Fruit fly (Drosophila melanogaster) whole organism, prepupa: ENCODE results near the gene CG14374.

ENCODE experiments used
- Blimp-1 ChIP-seq: fragments of 200-800 bp; sonication (Bioruptor generic); optimal IDR thresholded peaks from 3 replicates; lab custom pipeline; 2017; ENCODE audit warnings: missing biosample characterization, missing genetic modification characterization, mild to moderate bottlenecking, moderate library complexity, missing genetic modification reagents
- CG16779 ChIP-seq: fragments of 200-800 bp; sonication (Bioruptor generic); optimal IDR thresholded peaks from 3 replicates; lab custom pipeline; 2017; ENCODE audit warnings: missing biosample characterization, mild to moderate bottlenecking, missing genetic modification characterization
- CG3919 ChIP-seq: fragments of 200-800 bp; sonication (Bioruptor generic); optimal IDR thresholded peaks from 3 replicates; lab custom pipeline; 2016; ENCODE audit warnings: missing biosample characterization, missing genetic modification characterization
- Met ChIP-seq: fragments of 200-800 bp; sonication (Bioruptor generic); optimal IDR thresholded peaks from 3 replicates; lab custom pipeline; 2016; ENCODE audit warnings: missing biosample characterization, missing genetic modification characterization
- pdm3 ChIP-seq: fragments of 200-800 bp; sonication (Bioruptor generic); optimal IDR thresholded peaks from 3 replicates; lab custom pipeline; 2016; ENCODE audit warnings: missing biosample characterization, missing genetic modification characterization
- salr ChIP-seq, 2 experiments: fragments of 200-800 bp; sonication (Bioruptor generic); optimal IDR thresholded peaks; 3 replicates each; lab custom pipeline; 2016 to 2018; ENCODE audit warnings: missing biosample characterization in 2 of 2, missing genetic modification characterization in 2 of 2, mild to moderate bottlenecking in 1 of 2
- svp ChIP-seq: fragments of 200-800 bp; sonication (Bioruptor generic); peaks from one replicate; lab custom pipeline; 2016; ENCODE audit warnings: missing biosample characterization, missing genetic modification characterization

DNA sequence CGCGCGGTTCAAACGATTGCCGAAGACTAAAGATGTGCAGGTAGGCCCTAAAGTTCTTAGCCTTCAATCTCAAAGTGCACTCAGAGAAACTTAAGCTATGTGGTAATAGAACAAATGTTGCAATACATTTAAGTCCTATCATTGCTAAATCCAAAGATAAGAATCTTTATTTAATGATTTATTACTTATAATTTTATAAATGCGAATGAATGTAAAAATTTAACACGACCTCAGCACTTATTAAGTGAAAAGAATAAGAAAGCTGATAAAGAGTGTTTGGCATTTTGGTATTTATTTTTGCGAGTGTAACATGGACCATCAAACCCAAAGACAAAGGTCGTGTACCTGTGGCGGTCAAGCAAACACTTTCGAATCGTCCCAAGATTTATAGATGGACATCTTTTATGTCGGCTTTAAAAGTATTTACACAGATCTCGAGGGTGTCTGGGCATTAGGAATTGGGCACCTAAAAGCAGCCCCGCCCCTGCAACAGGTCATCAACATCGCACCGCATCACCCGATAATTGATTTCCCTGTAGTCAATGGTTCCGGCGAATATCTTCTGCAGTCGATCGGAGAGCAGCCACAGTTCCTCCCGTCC, 8.0 kb upstream of the CG14374 start, which contains the start of gene yellow-e3:
- no peak for TF ChIP-seq svp (GFP tag; lab: Kevin White, UChicago)
- TF ChIP-seq CG3919, result no peak
- no peak for TF ChIP-seq pdm3 (GFP tag; lab: Kevin White, UChicago)
- TF ChIP-seq Blimp-1, result no peak
- TF ChIP-seq CG16779 (tag; lab: Kevin White, UChicago), result no peak
- TF ChIP-seq salr (GFP tag; optimal IDR thresholded peaks at IDR 0.05; lab: Kevin White, UChicago), result no peak
- no peak for TF ChIP-seq Met (GFP tag; lab: Kevin White, UChicago)
